Worm (Caenorhabditis elegans): ENCODE results near the gene ZK666.15.

DNA sequence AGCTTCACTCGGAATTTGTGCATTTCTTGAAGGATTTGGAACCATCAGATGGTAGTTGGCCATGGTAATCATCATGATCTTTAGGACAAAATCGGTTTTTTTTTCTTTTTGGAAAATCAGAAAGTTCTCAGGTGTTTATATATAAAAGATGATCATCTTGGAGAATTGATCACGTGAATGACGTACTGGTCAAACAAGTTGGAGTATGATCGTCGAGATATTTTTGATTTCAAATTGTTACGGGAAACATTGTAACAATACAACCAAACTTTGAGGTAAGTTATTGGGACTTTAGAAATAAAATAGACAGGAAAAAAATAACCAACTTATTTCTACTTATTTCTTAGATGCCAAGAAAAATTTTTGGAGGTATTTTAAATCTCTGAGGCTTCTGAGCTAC, 32.2 kb downstream of the ZK666.15 start, which contains the start of gene F59B10.4:
- no peak for TF ChIP-seq dao-5 (tag; optimal IDR thresholded peaks at IDR 0.05)
- no peak for TF ChIP-seq him-1 (tag; optimal IDR thresholded peaks at IDR 0.05)
- TF ChIP-seq W03F9.2 (tag; optimal IDR thresholded peaks at IDR 0.05), result no peak

Data from whole organism, L4/young adult.